Fruit fly (Drosophila melanogaster) whole organism, embryonic: ENCODE measurements around the gene MBD-like.

Source experiments
- Aef1 ChIP-seq: fragments of 200-800 bp; sonication (Bioruptor generic); IDR thresholded peaks from 3 replicates; pipeline ENCODE4 v1.3.6; 2022; ENCODE audit warnings: missing biosample characterization, missing genetic modification characterization
- Asciz ChIP-seq: fragments of 200-800 bp; sonication (Bioruptor generic); optimal IDR thresholded peaks from 2 replicates; lab custom pipeline; 2017; ENCODE audit warnings: missing biosample characterization, mild to moderate bottlenecking, missing genetic modification characterization, missing genetic modification reagents
- Awh ChIP-seq: fragments of 200-800 bp; sonication (Bioruptor generic); IDR thresholded peaks from 2 replicates; pipeline ENCODE4, ENCODE4 v1.3.6; 2022; ENCODE audit warnings: missing biosample characterization, missing genetic modification characterization
- CG12219 ChIP-seq: fragments of 200-800 bp; sonication (Bioruptor generic); optimal IDR thresholded peaks from 3 replicates; lab custom pipeline; 2018; ENCODE audit warnings: missing biosample characterization, mild to moderate bottlenecking, missing genetic modification characterization
- CG12659 ChIP-seq: fragments of 200-800 bp; sonication (Bioruptor generic); optimal IDR thresholded peaks from 3 replicates; lab custom pipeline; 2017; ENCODE audit warnings: mild to moderate bottlenecking, missing biosample characterization, missing genetic modification reagents, missing genetic modification characterization
- CG15514 ChIP-seq: fragments of 200-800 bp; sonication (Bioruptor generic); optimal IDR thresholded peaks from 3 replicates; lab custom pipeline; 2017; ENCODE audit warnings: missing biosample characterization, missing genetic modification characterization, mild to moderate bottlenecking, moderate library complexity, missing genetic modification reagents
- CG2712 ChIP-seq: fragments of 200-800 bp; optimal IDR thresholded peaks from 3 replicates; lab custom pipeline; 2019; ENCODE audit warnings: missing biosample characterization, mild to moderate bottlenecking, missing genetic modification characterization, moderate library complexity
- CG32532 ChIP-seq: fragments of 200-800 bp; sonication (Bioruptor generic); IDR thresholded peaks from 2 replicates; pipeline ENCODE4 v1.3.6; 2022; ENCODE audit warnings: missing biosample characterization, missing genetic modification characterization
- CG34376 ChIP-seq: fragments of 200-800 bp; sonication (Bioruptor generic); optimal IDR thresholded peaks from 2 replicates; lab custom pipeline; 2018; ENCODE audit warnings: missing biosample characterization, mild to moderate bottlenecking, missing genetic modification characterization
- CG4328 ChIP-seq: fragments of 200-800 bp; sonication (Bioruptor generic); optimal IDR thresholded peaks from 3 replicates; lab custom pipeline; 2017; ENCODE audit warnings: missing biosample characterization, missing genetic modification reagents, missing genetic modification characterization
- CG4707 ChIP-seq: fragments of 200-800 bp; sonication (Bioruptor generic); optimal IDR thresholded peaks from 2 replicates; lab custom pipeline; 2018; ENCODE audit warnings: missing biosample characterization, mild to moderate bottlenecking, missing genetic modification characterization, moderate library complexity
- CG6813 ChIP-seq: fragments of 200-800 bp; sonication (Bioruptor generic); optimal IDR thresholded peaks from 2 replicates; lab custom pipeline; 2017; ENCODE audit warnings: missing biosample characterization, missing genetic modification characterization, mild to moderate bottlenecking, moderate library complexity, missing genetic modification reagents
- CG7271 ChIP-seq: fragments of 200-800 bp; sonication (Bioruptor generic); optimal IDR thresholded peaks from 2 replicates; lab custom pipeline; 2018; ENCODE audit warnings: missing biosample characterization, mild to moderate bottlenecking, missing genetic modification characterization, moderate library complexity
- CG8281 ChIP-seq: fragments of 200-800 bp; sonication (Bioruptor generic); optimal IDR thresholded peaks from 2 replicates; lab custom pipeline; 2018; ENCODE audit warnings: missing biosample characterization, mild to moderate bottlenecking, missing genetic modification characterization, moderate library complexity
- CG9932 ChIP-seq: fragments of 200-800 bp; sonication (Bioruptor generic); IDR thresholded peaks from 2 replicates; pipeline ENCODE4 v1.3.6; 2022; ENCODE audit warnings: missing biosample characterization, missing genetic modification characterization
- Chrac-16 ChIP-seq: fragments of 200-800 bp; sonication (Bioruptor generic); optimal IDR thresholded peaks from 3 replicates; lab custom pipeline; 2016; ENCODE audit warnings: missing biosample characterization, missing genetic modification characterization
- Dbx ChIP-seq: fragments of 200-800 bp; sonication (Bioruptor generic); IDR thresholded peaks from 3 replicates; pipeline ENCODE4 v1.3.6; 2022; ENCODE audit warnings: missing biosample characterization, missing genetic modification characterization
- Dip2 ChIP-seq: fragments of 200-800 bp; sonication (Bioruptor generic); IDR thresholded peaks from 2 replicates; pipeline ENCODE4 v1.3.6; 2022; ENCODE audit warnings: missing biosample characterization, missing genetic modification characterization
- Ets97D ChIP-seq: fragments of 200-800 bp; sonication (Bioruptor generic); optimal IDR thresholded peaks from 3 replicates; lab custom pipeline; 2016; ENCODE audit warnings: missing biosample characterization, missing genetic modification characterization
- Fer3 ChIP-seq: fragments of 200-800 bp; sonication (Bioruptor generic); optimal IDR thresholded peaks from 2 replicates; lab custom pipeline; 2018; ENCODE audit warnings: missing biosample characterization, mild to moderate bottlenecking, missing genetic modification characterization, moderate library complexity
- GATAe ChIP-seq: fragments of 200-800 bp; sonication (Bioruptor generic); conservative IDR thresholded peaks from 2 replicates; pipeline ENCODE4 v1.3.6; 2022; ENCODE audit warnings: missing biosample characterization, missing genetic modification characterization
- Hand ChIP-seq: fragments of 200-800 bp; sonication (Bioruptor generic); optimal IDR thresholded peaks from 2 replicates; lab custom pipeline; 2017; ENCODE audit warnings: mild to moderate bottlenecking, missing biosample characterization, missing genetic modification reagents, missing genetic modification characterization
- Hey ChIP-seq: fragments of 200-800 bp; sonication (Bioruptor generic); optimal IDR thresholded peaks from 3 replicates; lab custom pipeline; 2018; ENCODE audit warnings: missing biosample characterization, mild to moderate bottlenecking, missing genetic modification characterization
- Kr ChIP-seq: fragments of 200-800 bp; sonication (Bioruptor generic); optimal IDR thresholded peaks from 2 replicates; lab custom pipeline; 2017; ENCODE audit warnings: missing biosample characterization, mild to moderate bottlenecking, missing genetic modification characterization
- Lhr ChIP-seq: fragments of 200-800 bp; sonication (Bioruptor generic); optimal IDR thresholded peaks from 3 replicates; lab custom pipeline; 2017; ENCODE audit warnings: mild to moderate bottlenecking, missing biosample characterization, missing genetic modification reagents, missing genetic modification characterization
- Mad ChIP-seq: fragments of 200-800 bp; sonication (Bioruptor generic); optimal IDR thresholded peaks from 2 replicates; lab custom pipeline; 2016; ENCODE audit warnings: missing biosample characterization, missing genetic modification characterization
- Pdp1 ChIP-seq, 2 experiments: fragments of 200-800 bp; sonication (Bioruptor generic); optimal IDR thresholded peaks; 3 replicates each; lab custom pipeline; 2016; ENCODE audit warnings: missing biosample characterization in 2 of 2, missing genetic modification characterization in 2 of 2, mild to moderate bottlenecking in 1 of 2, moderate library complexity in 1 of 2
- Sox100B ChIP-seq: fragments of 200-800 bp; sonication (Bioruptor generic); optimal IDR thresholded peaks from 3 replicates; lab custom pipeline; 2018; ENCODE audit warnings: missing biosample characterization, mild to moderate bottlenecking, missing genetic modification characterization
- YL-1 ChIP-seq: fragments of 200-800 bp; sonication (Bioruptor generic); optimal IDR thresholded peaks from 3 replicates; lab custom pipeline; 2017; ENCODE audit warnings: missing biosample characterization, mild to moderate bottlenecking, missing genetic modification characterization
- ash1 ChIP-seq: fragments of 200-800 bp; sonication (Bioruptor generic); optimal IDR thresholded peaks from 2 replicates; lab custom pipeline; 2018; ENCODE audit warnings: missing biosample characterization, mild to moderate bottlenecking, missing genetic modification characterization
- az2 ChIP-seq: fragments of 200-800 bp; sonication (Bioruptor generic); optimal IDR thresholded peaks from 3 replicates; lab custom pipeline; 2016; ENCODE audit warnings: missing biosample characterization, missing genetic modification characterization
- caup ChIP-seq: fragments of 200-800 bp; sonication (Bioruptor generic); optimal IDR thresholded peaks from 3 replicates; lab custom pipeline; 2017; ENCODE audit warnings: missing biosample characterization, mild to moderate bottlenecking, missing genetic modification characterization, moderate library complexity; ENCODE audit not compliant: severe bottlenecking
- cwo ChIP-seq: fragments of 200-800 bp; sonication (Bioruptor generic); optimal IDR thresholded peaks from 3 replicates; lab custom pipeline; 2017; ENCODE audit warnings: missing biosample characterization, missing genetic modification characterization, mild to moderate bottlenecking, moderate library complexity, missing genetic modification reagents
- fd64A ChIP-seq: fragments of 200-800 bp; sonication (Bioruptor generic); optimal IDR thresholded peaks from 3 replicates; lab custom pipeline; 2018; ENCODE audit warnings: missing biosample characterization, mild to moderate bottlenecking, missing genetic modification characterization
- ftz-f1 ChIP-seq: fragments of 200-800 bp; sonication (Bioruptor generic); optimal IDR thresholded peaks from 2 replicates; lab custom pipeline; 2016; ENCODE audit warnings: missing biosample characterization, missing genetic modification characterization
- grn ChIP-seq: fragments of 200-800 bp; sonication (Bioruptor generic); optimal IDR thresholded peaks from 3 replicates; lab custom pipeline; 2017; ENCODE audit warnings: missing biosample characterization, missing genetic modification characterization
- hb ChIP-seq: fragments of 200-800 bp; sonication (Bioruptor generic); IDR thresholded peaks from 3 replicates; pipeline ENCODE4 v1.3.6; 2022; ENCODE audit warnings: missing biosample characterization, missing genetic modification characterization; ENCODE audit not compliant: partially characterized antibody
- kay ChIP-seq: fragments of 200-800 bp; sonication (Bioruptor generic); optimal IDR thresholded peaks from 2 replicates; lab custom pipeline; 2016; ENCODE audit warnings: missing biosample characterization, missing genetic modification characterization
- ken ChIP-seq: fragments of 200-800 bp; sonication (Bioruptor generic); IDR thresholded peaks from 3 replicates; pipeline ENCODE4 v1.3.6; 2022; ENCODE audit warnings: missing biosample characterization, missing genetic modification characterization
- klu ChIP-seq: fragments of 200-800 bp; sonication (Bioruptor generic); IDR thresholded peaks from 2 replicates; pipeline ENCODE4 v1.3.6; 2022; ENCODE audit warnings: missing biosample characterization, missing genetic modification characterization
- odd ChIP-seq: fragments of 200-800 bp; sonication (Bioruptor generic); optimal IDR thresholded peaks from 2 replicates; lab custom pipeline; 2017; ENCODE audit warnings: missing biosample characterization, mild to moderate bottlenecking, missing genetic modification characterization
- pb ChIP-seq: fragments of 200-800 bp; sonication (Bioruptor generic); optimal IDR thresholded peaks from 3 replicates; lab custom pipeline; 2016; ENCODE audit warnings: missing biosample characterization, missing genetic modification characterization
- peb ChIP-seq: fragments of 200-800 bp; sonication (Bioruptor generic); IDR thresholded peaks from 2 replicates; pipeline ENCODE4 v1.3.6; 2022; ENCODE audit warnings: missing biosample characterization, missing genetic modification characterization
- ranshi ChIP-seq: fragments of 200-800 bp; sonication (Bioruptor generic); IDR thresholded peaks from 2 replicates; pipeline ENCODE4 v1.3.6; 2022; ENCODE audit warnings: missing biosample characterization, missing genetic modification characterization
- rib ChIP-seq: fragments of 200-800 bp; sonication (Bioruptor generic); IDR thresholded peaks from 2 replicates; pipeline ENCODE4 v1.3.6; 2022; ENCODE audit warnings: missing biosample characterization, missing genetic modification characterization
- stc ChIP-seq: fragments of 200-800 bp; sonication (Bioruptor generic); IDR thresholded peaks from 2 replicates; pipeline ENCODE4 v1.3.6; 2022; ENCODE audit warnings: missing biosample characterization, missing genetic modification characterization
- tna ChIP-seq: fragments of 200-800 bp; sonication (Bioruptor generic); IDR thresholded peaks from 2 replicates; pipeline ENCODE4 v1.3.6; 2022; ENCODE audit warnings: missing biosample characterization, missing genetic modification characterization; ENCODE audit not compliant: partially characterized antibody
- trem ChIP-seq: fragments of 200-800 bp; optimal IDR thresholded peaks from 3 replicates; lab custom pipeline; 2019; ENCODE audit warnings: missing biosample characterization, mild to moderate bottlenecking, missing genetic modification characterization, moderate library complexity
- yki ChIP-seq: fragments of >200 bp; optimal IDR thresholded peaks from 3 replicates; lab custom pipeline; 2018
- zfh2 ChIP-seq: fragments of 200-800 bp; sonication (Bioruptor generic); optimal IDR thresholded peaks from 2 replicates; lab custom pipeline; 2016; ENCODE audit warnings: missing biosample characterization, missing genetic modification characterization

The MBD-like gene

DNA sequence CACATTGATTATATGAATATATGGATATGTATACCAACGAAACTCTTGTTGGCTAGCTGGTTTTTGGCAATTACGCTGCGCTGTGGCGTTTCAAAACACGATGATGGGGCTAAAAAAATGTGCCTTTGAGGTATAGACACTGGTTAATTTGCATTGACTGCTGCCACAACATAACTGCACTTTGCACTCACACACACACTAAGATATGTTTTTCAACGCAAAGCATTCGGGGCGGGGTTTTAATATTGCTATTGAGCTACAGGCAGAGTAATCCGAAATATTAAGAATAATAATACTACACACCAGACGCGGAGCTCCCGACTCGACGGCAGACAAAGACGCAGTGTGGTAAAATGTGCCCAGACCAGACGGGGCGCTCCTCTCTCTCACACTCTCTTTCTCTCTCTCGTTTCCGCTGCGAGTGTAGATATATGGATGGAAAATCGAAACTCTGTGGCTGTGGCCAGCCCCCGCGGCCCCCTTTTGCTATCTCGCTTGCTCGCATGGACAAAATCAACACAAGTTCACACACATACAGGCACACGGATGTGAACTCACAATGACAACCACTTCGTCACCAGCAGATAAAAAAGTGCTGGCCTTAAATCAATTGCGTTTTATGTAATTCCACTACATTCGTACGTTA lies 8.4 kb upstream of the MBD-like start (continued):
- no peak for TF ChIP-seq peb (GFP tag; lab: Robert Waterston, UW)
- no peak for TF ChIP-seq Lhr (GFP tag; lab: Kevin White, UChicago)
- TF ChIP-seq az2 (GFP tag; lab: Kevin White, UChicago): no peak
- TF ChIP-seq Dbx: no peak
- TF ChIP-seq ranshi: no peak
- peak; percentile 96 for TF ChIP-seq CG34376 (GFP tag; lab: Kevin White, UChicago)
- no peak for TF ChIP-seq grn (GFP tag; lab: Kevin White, UChicago)
- peak; percentile 62 for TF ChIP-seq CG12219 (GFP tag; lab: Kevin White, UChicago)
- TF ChIP-seq CG12659 (GFP tag; lab: Kevin White, UChicago): peak; percentile 43
- no peak for TF ChIP-seq Awh
- no peak for TF ChIP-seq CG7271
- peak; percentile 50 for TF ChIP-seq Asciz
- peak; percentile 97 for TF ChIP-seq ftz-f1
- TF ChIP-seq stc (GFP tag; lab: Robert Waterston, UW): no peak
- TF ChIP-seq CG4707 (GFP tag; lab: Kevin White, UChicago): peak; percentile 24
- peak; percentile 68 for TF ChIP-seq odd (GFP tag; lab: Kevin White, UChicago)
- TF ChIP-seq fd64A (GFP tag; lab: Kevin White, UChicago): peak; percentile 65
- TF ChIP-seq Pdp1 (GFP tag; optimal IDR thresholded peaks at IDR 0.05; lab: Kevin White, UChicago): peak; percentile 11 to 74
- TF ChIP-seq Ets97D: peak; percentile 4
- peak; percentile 13 for TF ChIP-seq cwo (GFP tag; lab: Kevin White, UChicago)
- peak; percentile 56 for TF ChIP-seq Hand (GFP tag; lab: Kevin White, UChicago)
- TF ChIP-seq rib (GFP tag; lab: Robert Waterston, UW): no peak
- TF ChIP-seq Kr (GFP tag; lab: Kevin White, UChicago): no peak
- peak; percentile 43 for TF ChIP-seq kay (GFP tag; lab: Kevin White, UChicago)
- TF ChIP-seq YL-1 (GFP tag; lab: Kevin White, UChicago): peak; percentile 60
- peak; percentile 16 for TF ChIP-seq zfh2 (GFP tag; lab: Kevin White, UChicago)
- no peak for TF ChIP-seq Dip2 (GFP tag; lab: Robert Waterston, UW)
- no peak for TF ChIP-seq CG2712 (tag; lab: Kevin White, UChicago)
- no peak for TF ChIP-seq Chrac-16 (GFP tag; lab: Kevin White, UChicago)
- no peak for TF ChIP-seq hb
- TF ChIP-seq Fer3 (tag; lab: Kevin White, UChicago): peak; percentile 21
- TF ChIP-seq Aef1 (GFP tag; lab: Robert Waterston, UW): no peak
- TF ChIP-seq tna (GFP tag; lab: Robert Waterston, UW): no peak
- TF ChIP-seq Hey (tag; lab: Kevin White, UChicago): peak; percentile 29
- TF ChIP-seq CG4328 (GFP tag; lab: Kevin White, UChicago): peak; percentile 56
- peak; percentile 85 for TF ChIP-seq CG6813
- peak; percentile 11 for TF ChIP-seq CG8281 (tag; lab: Kevin White, UChicago)
- TF ChIP-seq Sox100B (GFP tag; lab: Kevin White, UChicago): no peak
- peak; percentile 38 for TF ChIP-seq pb (GFP tag; lab: Kevin White, UChicago)
- peak; percentile 50 for TF ChIP-seq yki (lab: Kevin White, UChicago)
- TF ChIP-seq ash1 (GFP tag; lab: Kevin White, UChicago): peak; percentile 72
- TF ChIP-seq caup (GFP tag; lab: Kevin White, UChicago): peak; percentile 87
- no peak for TF ChIP-seq GATAe (GFP tag; lab: Robert Waterston, UW)
- TF ChIP-seq Mad: no peak
- no peak for TF ChIP-seq ken (GFP tag; lab: Robert Waterston, UW)
- no peak for TF ChIP-seq CG32532 (GFP tag; lab: Robert Waterston, UW)
- no peak for TF ChIP-seq klu (GFP tag; lab: Robert Waterston, UW)
- no peak for TF ChIP-seq CG9932 (GFP tag; lab: Robert Waterston, UW)
- no peak for TF ChIP-seq trem (tag; lab: Kevin White, UChicago)
- peak; percentile 72 for TF ChIP-seq CG15514 (GFP tag; lab: Kevin White, UChicago)
